Fruit fly (Drosophila melanogaster) whole organism, embryonic: ENCODE data around the gene Sym.

Experiments
- CG10959 ChIP-seq: fragments of 200-800 bp; sonication (Bioruptor generic); IDR thresholded peaks from 2 replicates; pipeline ENCODE4 v1.3.6; 2022; ENCODE audit warnings: missing biosample characterization, missing genetic modification characterization
- CG11398 ChIP-seq: fragments of 200-800 bp; sonication (Bioruptor generic); optimal IDR thresholded peaks from 2 replicates; lab custom pipeline; 2016; ENCODE audit warnings: missing biosample characterization, missing genetic modification characterization
- CG12942 ChIP-seq: fragments of 200-800 bp; sonication (Bioruptor generic); optimal IDR thresholded peaks from 3 replicates; lab custom pipeline; 2016; ENCODE audit warnings: missing biosample characterization, missing genetic modification characterization
- CG14441 ChIP-seq: fragments of 200-800 bp; sonication (Bioruptor generic); IDR thresholded peaks from 2 replicates; pipeline ENCODE4 v1.3.6; 2022; ENCODE audit warnings: missing biosample characterization, missing genetic modification characterization
- CG15073 ChIP-seq: fragments of 200-800 bp; sonication (Bioruptor generic); optimal IDR thresholded peaks from 2 replicates; lab custom pipeline; 2016; ENCODE audit warnings: missing biosample characterization, missing genetic modification characterization
- CG2678 ChIP-seq: fragments of 200-800 bp; sonication (Bioruptor generic); optimal IDR thresholded peaks from 3 replicates; lab custom pipeline; 2019; ENCODE audit warnings: missing biosample characterization, mild to moderate bottlenecking, missing genetic modification characterization, moderate library complexity
- CG31224 ChIP-seq: fragments of 200-800 bp; sonication (Bioruptor generic); IDR thresholded peaks from 2 replicates; pipeline ENCODE4 v1.3.6; 2022; ENCODE audit warnings: missing biosample characterization, missing genetic modification characterization
- CG4282 ChIP-seq: fragments of 200-800 bp; sonication (Bioruptor generic); optimal IDR thresholded peaks from 2 replicates; lab custom pipeline; 2016; ENCODE audit warnings: missing biosample characterization, missing genetic modification characterization
- CG4854 ChIP-seq: fragments of 200-800 bp; sonication (Bioruptor generic); optimal IDR thresholded peaks from 2 replicates; lab custom pipeline; 2016; ENCODE audit warnings: missing biosample characterization, missing genetic modification characterization, inconsistent platforms
- CG6765 ChIP-seq: fragments of 200-800 bp; sonication (Bioruptor generic); optimal IDR thresholded peaks from 3 replicates; lab custom pipeline; 2017; ENCODE audit warnings: missing biosample characterization, mild to moderate bottlenecking, missing genetic modification characterization
- CG6791 ChIP-seq: fragments of 200-800 bp; sonication (Bioruptor generic); IDR thresholded peaks from 3 replicates; pipeline ENCODE4 v1.3.6; 2022; ENCODE audit warnings: missing biosample characterization, missing genetic modification characterization; ENCODE audit not compliant: partially characterized antibody
- CG6854 ChIP-seq: fragments of 200-800 bp; sonication (Bioruptor generic); optimal IDR thresholded peaks from 3 replicates; lab custom pipeline; 2017; ENCODE audit warnings: missing biosample characterization, mild to moderate bottlenecking, missing genetic modification characterization
- CG7372 ChIP-seq: fragments of 200-800 bp; sonication (Bioruptor generic); IDR thresholded peaks from 2 replicates; pipeline ENCODE4 v1.3.6; 2022; ENCODE audit warnings: missing biosample characterization, missing genetic modification characterization
- CG7556 ChIP-seq: fragments of 200-800 bp; sonication (Bioruptor generic); optimal IDR thresholded peaks from 2 replicates; lab custom pipeline; 2017; ENCODE audit warnings: missing biosample characterization, mild to moderate bottlenecking, missing genetic modification characterization
- CrebB ChIP-seq: fragments of 200-800 bp; sonication (Bioruptor generic); optimal IDR thresholded peaks from 3 replicates; lab custom pipeline; 2018; ENCODE audit warnings: missing biosample characterization, mild to moderate bottlenecking, missing genetic modification characterization
- Dbx ChIP-seq: fragments of 200-800 bp; sonication (Bioruptor generic); IDR thresholded peaks from 3 replicates; pipeline ENCODE4 v1.3.6; 2022; ENCODE audit warnings: missing biosample characterization, missing genetic modification characterization
- Fer2 ChIP-seq: fragments of 200-800 bp; sonication (Bioruptor generic); optimal IDR thresholded peaks from 2 replicates; lab custom pipeline; 2018; ENCODE audit warnings: missing biosample characterization, mild to moderate bottlenecking, missing genetic modification characterization, moderate library complexity
- Nf-YB ChIP-seq: fragments of 200-800 bp; sonication (Bioruptor generic); optimal IDR thresholded peaks from 3 replicates; lab custom pipeline; 2019; ENCODE audit warnings: missing biosample characterization, mild to moderate bottlenecking, missing genetic modification characterization, moderate library complexity
- Optix ChIP-seq: fragments of 200-800 bp; sonication (Bioruptor generic); IDR thresholded peaks from 3 replicates; pipeline ENCODE4 v1.3.6; 2022; ENCODE audit warnings: missing biosample characterization, missing genetic modification characterization
- Pdp1 ChIP-seq, 2 experiments: fragments of 200-800 bp; sonication (Bioruptor generic); optimal IDR thresholded peaks; 3 replicates each; lab custom pipeline; 2016; ENCODE audit warnings: missing biosample characterization in 2 of 2, missing genetic modification characterization in 2 of 2, mild to moderate bottlenecking in 1 of 2, moderate library complexity in 1 of 2
- Sox102F ChIP-seq: fragments of 200-800 bp; sonication (Bioruptor generic); optimal IDR thresholded peaks from 2 replicates; lab custom pipeline; 2018; ENCODE audit warnings: missing biosample characterization, mild to moderate bottlenecking, missing genetic modification characterization, moderate library complexity
- chn ChIP-seq: fragments of 200-800 bp; sonication (Bioruptor generic); optimal IDR thresholded peaks from 2 replicates; lab custom pipeline; 2016; ENCODE audit warnings: missing biosample characterization, missing genetic modification characterization
- ci ChIP-seq: fragments of 200-800 bp; sonication (Bioruptor generic); IDR thresholded peaks from 3 replicates; pipeline ENCODE4 v1.3.6; 2022; ENCODE audit warnings: missing biosample characterization, missing genetic modification characterization
- crol ChIP-seq: fragments of 200-800 bp; sonication (Bioruptor generic); IDR thresholded peaks from 2 replicates; pipeline ENCODE4 v1.3.6; 2022; ENCODE audit warnings: missing biosample characterization, missing genetic modification characterization
- crp ChIP-seq, 2 experiments: fragments of 200-800 bp; sonication (Bioruptor generic); optimal IDR thresholded peaks; 2 replicates in 1 of 2; 3 replicates in 1 of 2; lab custom pipeline; 2017; ENCODE audit warnings: missing biosample characterization in 2 of 2, missing genetic modification characterization in 2 of 2, mild to moderate bottlenecking in 1 of 2, moderate library complexity in 1 of 2
- disco-r ChIP-seq: fragments of 200-800 bp; sonication (Bioruptor generic); optimal IDR thresholded peaks from 2 replicates; lab custom pipeline; 2016; ENCODE audit warnings: missing biosample characterization, missing genetic modification characterization
- dmrt99B ChIP-seq: fragments of 200-800 bp; sonication (Bioruptor generic); optimal IDR thresholded peaks from 2 replicates; lab custom pipeline; 2018; ENCODE audit warnings: missing biosample characterization, mild to moderate bottlenecking, missing genetic modification characterization, moderate library complexity
- exex ChIP-seq: fragments of 200-800 bp; sonication (Bioruptor generic); optimal IDR thresholded peaks from 4 replicates; lab custom pipeline; 2018; ENCODE audit warnings: missing biosample characterization, mild to moderate bottlenecking, missing genetic modification characterization, moderate library complexity
- eyg ChIP-seq: fragments of 200-800 bp; sonication (Bioruptor generic); optimal IDR thresholded peaks from 3 replicates; lab custom pipeline; 2016; ENCODE audit warnings: missing biosample characterization, missing genetic modification characterization
- fd64A ChIP-seq: fragments of 200-800 bp; sonication (Bioruptor generic); optimal IDR thresholded peaks from 3 replicates; lab custom pipeline; 2018; ENCODE audit warnings: missing biosample characterization, mild to moderate bottlenecking, missing genetic modification characterization
- grn ChIP-seq: fragments of 200-800 bp; sonication (Bioruptor generic); optimal IDR thresholded peaks from 3 replicates; lab custom pipeline; 2017; ENCODE audit warnings: missing biosample characterization, missing genetic modification characterization
- gsb-n ChIP-seq: fragments of 200-800 bp; sonication (Bioruptor generic); optimal IDR thresholded peaks from 3 replicates; lab custom pipeline; 2018; ENCODE audit warnings: missing biosample characterization, mild to moderate bottlenecking, missing genetic modification characterization
- hkb ChIP-seq, 2 experiments: fragments of 200-800 bp in 1 of 2; fragments of >200 bp in 1 of 2; sonication (Bioruptor generic) in 1 of 2; IDR thresholded peaks in 1 of 2; optimal IDR thresholded peaks in 1 of 2; 2 replicates each; pipeline versions ENCODE4 v1.3.6 to Lab custom; 2017 to 2022; ENCODE audit warnings: missing biosample characterization in 1 of 2, missing genetic modification characterization in 1 of 2
- jigr1 ChIP-seq: fragments of 200-800 bp; sonication (Bioruptor generic); IDR thresholded peaks from 3 replicates; pipeline ENCODE4 v1.3.6; 2022; ENCODE audit warnings: missing biosample characterization, missing genetic modification characterization
- jing ChIP-seq: fragments of 200-800 bp; sonication (Bioruptor generic); optimal IDR thresholded peaks from 2 replicates; lab custom pipeline; 2018; ENCODE audit warnings: missing biosample characterization, mild to moderate bottlenecking, missing genetic modification characterization
- lov ChIP-seq, 2 experiments: fragments of 200-800 bp in 1 of 2; fragments of >200 bp in 1 of 2; sonication (Bioruptor generic) in 1 of 2; IDR thresholded peaks in 1 of 2; optimal IDR thresholded peaks in 1 of 2; 2 replicates in 1 of 2; 3 replicates in 1 of 2; pipeline versions ENCODE4 v1.3.6 to Lab custom; 2017 to 2022; ENCODE audit warnings: missing biosample characterization in 1 of 2, missing genetic modification characterization in 1 of 2
- mam ChIP-seq: fragments of 200-800 bp; sonication (Bioruptor generic); optimal IDR thresholded peaks from 3 replicates; lab custom pipeline; 2016; ENCODE audit warnings: missing biosample characterization, missing genetic modification characterization
- odd ChIP-seq: fragments of 200-800 bp; sonication (Bioruptor generic); optimal IDR thresholded peaks from 2 replicates; lab custom pipeline; 2017; ENCODE audit warnings: missing biosample characterization, mild to moderate bottlenecking, missing genetic modification characterization
- pita ChIP-seq: fragments of 200-800 bp; sonication (Bioruptor generic); optimal IDR thresholded peaks from 2 replicates; lab custom pipeline; 2017; ENCODE audit warnings: missing biosample characterization, mild to moderate bottlenecking, missing genetic modification characterization
- pum ChIP-seq: fragments of 200-800 bp; sonication (Bioruptor generic); optimal IDR thresholded peaks from 2 replicates; lab custom pipeline; 2016; ENCODE audit warnings: missing biosample characterization, missing genetic modification characterization
- sima ChIP-seq: fragments of 200-800 bp; sonication (Bioruptor generic); optimal IDR thresholded peaks from 2 replicates; lab custom pipeline; 2016; ENCODE audit warnings: missing biosample characterization, missing genetic modification characterization
- slbo ChIP-seq: fragments of 200-800 bp; sonication (Bioruptor generic); IDR thresholded peaks from 2 replicates; pipeline ENCODE4 v1.3.6; 2022; ENCODE audit warnings: missing biosample characterization, missing genetic modification characterization
- sob ChIP-seq: fragments of 200-800 bp; sonication (Bioruptor generic); IDR thresholded peaks from 2 replicates; pipeline ENCODE4 v1.3.6; 2022; ENCODE audit warnings: missing biosample characterization, missing genetic modification characterization
- ssp ChIP-seq: fragments of 200-800 bp; sonication (Bioruptor generic); IDR thresholded peaks from 2 replicates; pipeline ENCODE4 v1.3.6; 2022; ENCODE audit warnings: missing biosample characterization, missing genetic modification characterization
- tio ChIP-seq: fragments of 200-800 bp; sonication (Bioruptor generic); optimal IDR thresholded peaks from 2 replicates; lab custom pipeline; 2017; ENCODE audit warnings: missing biosample characterization, missing genetic modification characterization, inconsistent platforms
- tx ChIP-seq: fragments of 200-800 bp; sonication (Bioruptor generic); optimal IDR thresholded peaks from 2 replicates; lab custom pipeline; 2016; ENCODE audit warnings: missing biosample characterization, missing genetic modification characterization
- unpg ChIP-seq: fragments of 200-800 bp; sonication (Bioruptor generic); optimal IDR thresholded peaks from 3 replicates; lab custom pipeline; 2018; ENCODE audit warnings: missing biosample characterization, mild to moderate bottlenecking, missing genetic modification characterization, moderate library complexity

The Sym gene

dm6 chr3R:5791497-5791896 is 49.2 kb upstream of the Sym start, which contains the start of gene Hpf1 (continued):
- no peak for TF ChIP-seq hkb (optimal IDR thresholded peaks at IDR 0.05; lab: Kevin White, UChicago)
- peak; percentile 98 for TF ChIP-seq hkb (GFP tag; IDR thresholded peaks at IDR 0.05; lab: Robert Waterston, UW)
- peak; percentile 99 for TF ChIP-seq CG2678 (tag; lab: Kevin White, UChicago)
- peak; percentile 93 for TF ChIP-seq fd64A (GFP tag; lab: Kevin White, UChicago)
- TF ChIP-seq mam, result peak; percentile 99
- TF ChIP-seq Optix (GFP tag; lab: Robert Waterston, UW), result peak; percentile 96
- peak; percentile 98 for TF ChIP-seq dmrt99B
- peak; percentile 96 for TF ChIP-seq CG4854 (GFP tag; lab: Kevin White, UChicago)
- TF ChIP-seq tx (GFP tag; lab: Kevin White, UChicago), result peak; percentile 98
- peak; percentile 98 for TF ChIP-seq Dbx (GFP tag; lab: Robert Waterston, UW)
- TF ChIP-seq chn (GFP tag; lab: Kevin White, UChicago), result peak; percentile 99
- TF ChIP-seq lov (optimal IDR thresholded peaks at IDR 0.05; lab: Kevin White, UChicago), result no peak
- TF ChIP-seq lov (GFP tag; IDR thresholded peaks at IDR 0.05; lab: Robert Waterston, UW), result peak; percentile 92
- peak; percentile 98 for TF ChIP-seq Fer2 (tag; lab: Kevin White, UChicago)
- peak; percentile 93 for TF ChIP-seq CG10959 (GFP tag; lab: Robert Waterston, UW)
- TF ChIP-seq pita (GFP tag; lab: Kevin White, UChicago), result no peak
- TF ChIP-seq disco-r (GFP tag; lab: Kevin White, UChicago), result peak; percentile 98
- TF ChIP-seq eyg (GFP tag; lab: Kevin White, UChicago), result peak; percentile 98
- TF ChIP-seq tio, result peak; percentile 98
- TF ChIP-seq sob (GFP tag; lab: Robert Waterston, UW), result peak; percentile 98
- TF ChIP-seq gsb-n (tag; lab: Kevin White, UChicago), result peak; percentile 96
- peak; percentile 65 for TF ChIP-seq crol
- peak; percentile 96 for TF ChIP-seq jing
- TF ChIP-seq CG6854, result peak; percentile 97
- peak; percentile 96 for TF ChIP-seq odd (GFP tag; lab: Kevin White, UChicago)
- TF ChIP-seq pum (GFP tag; lab: Kevin White, UChicago), result peak; percentile 98
- TF ChIP-seq ci (GFP tag; lab: Robert Waterston, UW), result peak; percentile 98
- peak; percentile 97 for TF ChIP-seq CG7556 (GFP tag; lab: Kevin White, UChicago)
- peak; percentile 94 for TF ChIP-seq sima (GFP tag; lab: Kevin White, UChicago)
- TF ChIP-seq ssp (GFP tag; lab: Robert Waterston, UW), result peak; percentile 93

DNA sequence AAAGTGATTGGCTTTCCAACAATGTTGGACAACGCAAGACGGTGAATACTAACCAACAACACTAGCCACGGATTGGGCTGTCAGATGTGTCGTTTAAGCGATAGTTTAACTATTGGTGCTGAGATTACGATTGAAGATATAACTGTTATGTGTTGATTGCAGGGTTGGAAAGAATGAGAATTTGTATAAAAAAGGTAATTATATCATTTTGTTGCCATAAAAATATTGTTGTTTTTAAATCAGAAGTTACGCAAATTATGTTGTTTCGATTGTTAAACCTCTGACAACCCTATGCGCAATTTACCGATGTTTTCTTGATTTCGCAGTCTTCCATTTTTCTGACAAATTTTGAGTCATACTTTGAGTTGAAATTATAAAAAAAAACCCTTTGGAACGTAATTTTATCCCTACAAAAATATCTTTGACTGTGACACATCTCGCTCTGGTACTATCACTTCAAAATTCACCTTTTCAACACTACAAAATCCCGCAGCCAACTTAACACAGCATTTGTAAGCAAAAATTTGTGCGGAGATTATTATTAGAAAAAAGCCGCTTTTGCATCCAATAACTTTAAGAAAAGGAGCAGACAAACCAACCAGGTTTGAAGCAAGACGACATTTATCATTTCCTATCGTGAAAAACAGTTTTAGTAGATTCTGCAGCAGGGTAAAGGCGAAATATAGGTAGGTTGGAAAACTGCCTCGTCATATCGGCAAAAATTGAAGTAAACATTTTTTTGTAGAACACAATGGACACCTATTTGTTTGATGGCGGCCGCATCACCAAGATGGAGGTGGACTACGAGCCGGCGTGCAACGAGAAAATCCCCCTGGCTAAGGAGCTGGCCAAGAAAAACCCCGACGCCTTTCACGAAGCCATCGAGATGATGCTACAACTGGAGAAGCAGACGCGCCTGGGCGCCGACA is 47.0 kb upstream of the Sym start, which contains the start of the genes Hat1 and Rpn5:
TSS of gene Hat1 (minus strand) at position 360 of the 929 bp plus-strand sequence.
TSS of gene Rpn5 (plus strand) at position 469 of the 929 bp plus-strand sequence.
- TF ChIP-seq CG6765 (GFP tag; lab: Kevin White, UChicago) (peak; percentile 49), Nf-YB (GFP tag; lab: Kevin White, UChicago) (peak; percentile 47), Sox102F (GFP tag; lab: Kevin White, UChicago) (peak; percentile 64), CG12942 (GFP tag; lab: Kevin White, UChicago) (peak; percentile 88), exex (tag; lab: Kevin White, UChicago) (peak; percentile 32), CrebB (tag; lab: Kevin White, UChicago) (peak; percentile 1), CG6791 (GFP tag; lab: Robert Waterston, UW) (peak; percentile 64; the same call in 1 of the 3 replicates), crp (GFP tag; optimal IDR thresholded peaks at IDR 0.05; lab: Kevin White, UChicago) (peak in 1 of 2 experiments; percentile 51), Fer2 (tag; lab: Kevin White, UChicago) (peak; percentile 47), CG11398 (GFP tag; lab: Kevin White, UChicago) (peak; percentile 77), unpg (GFP tag; lab: Kevin White, UChicago) (peak; percentile 66), grn (GFP tag; lab: Kevin White, UChicago) (peak; percentile 70), chn (GFP tag; lab: Kevin White, UChicago) (peak; percentile 91), CG7372 (GFP tag; lab: Robert Waterston, UW) (0 out of 2 replicates have a peak, but pooled peaks have one; percentile 50), CG31224 (GFP tag; lab: Robert Waterston, UW) (peak; percentile 58), slbo (GFP tag; lab: Robert Waterston, UW) (peak; percentile 78), CG14441 (GFP tag; lab: Robert Waterston, UW) (peak; percentile 70; the same call in 1 of the 2 replicates), Pdp1 (GFP tag; optimal IDR thresholded peaks at IDR 0.05; lab: Kevin White, UChicago) (peak; percentile 89 to 94), CG4282 (GFP tag; lab: Kevin White, UChicago) (peak; percentile 91), CG15073 (peak; percentile 32), jigr1 (GFP tag; lab: Robert Waterston, UW) (peak; percentile 28; the same call in 1 of the 3 replicates)
